Fruit fly (Drosophila melanogaster): ENCODE data around the gene CG2772.
A peak's percentile ranks its signal among the peaks of the same experiment; 100 is the strongest.

- no peak for TF ChIP-seq CG16779 (tag; optimal IDR thresholded peaks at IDR 0.05)
- peak; percentile 68 for TF ChIP-seq CG6163 (GFP tag; IDR thresholded peaks at IDR 0.05)
- no peak for TF ChIP-seq Blimp-1 (GFP tag; optimal IDR thresholded peaks at IDR 0.05)
- no peak for TF ChIP-seq CG11762 (GFP tag; optimal IDR thresholded peaks at IDR 0.05; ENCODE audit: insufficient read depth)
- TF ChIP-seq Sox102F (GFP tag; optimal IDR thresholded peaks at IDR 0.05), result no peak
Measured at dm6 chr2L:3435086-3435485, 10.7 kb upstream of the CG2772 start.
